Fruit fly (Drosophila melanogaster): ENCODE measurements around the gene Nop56.

dm6 chr3R:22420911-22421310, at the start of gene Nop56, which contains the start of gene mats:
- peak; percentile 31 for TF ChIP-seq Dp (GFP tag; optimal IDR thresholded peaks at IDR 0.05)
- TF ChIP-seq Awh (GFP tag; IDR thresholded peaks at IDR 0.05), result no peak
- no peak for TF ChIP-seq Blimp-1 (GFP tag; optimal IDR thresholded peaks at IDR 0.05)
- peak; percentile 30 for TF ChIP-seq gro (GFP tag; optimal IDR thresholded peaks at IDR 0.05)
- no peak for TF ChIP-seq CG31224 (GFP tag; IDR thresholded peaks at IDR 0.05)
- TF ChIP-seq MTF-1 (GFP tag; optimal IDR thresholded peaks at IDR 0.05; ENCODE audit: borderline replicate concordance), result no peak
- no peak for TF ChIP-seq CG8388 (GFP tag; optimal IDR thresholded peaks at IDR 0.05)
- no peak for TF ChIP-seq corto (GFP tag; optimal IDR thresholded peaks at IDR 0.05)
- no peak for TF ChIP-seq toy (GFP tag; IDR thresholded peaks at IDR 0.05)
- TF ChIP-seq CG15269 (tag; optimal IDR thresholded peaks at IDR 0.05), result no peak
- no peak for TF ChIP-seq fd102C (GFP tag; optimal IDR thresholded peaks at IDR 0.05)

Data from whole organism, embryonic.